Fruit fly (Drosophila melanogaster) whole organism, prepupa: ENCODE data around the gene CG14196.

Source experiments
- CG10669 ChIP-seq: fragments of 200-800 bp; sonication (Bioruptor generic); optimal IDR thresholded peaks from 3 replicates; lab custom pipeline; 2018; ENCODE audit warnings: missing biosample characterization, mild to moderate bottlenecking, missing genetic modification characterization, moderate library complexity
- CG11902 ChIP-seq: fragments of 200-800 bp; sonication (Bioruptor generic); optimal IDR thresholded peaks from 3 replicates; lab custom pipeline; 2016; ENCODE audit warnings: missing biosample characterization, missing genetic modification characterization
- CG16779 ChIP-seq: fragments of 200-800 bp; sonication (Bioruptor generic); optimal IDR thresholded peaks from 3 replicates; lab custom pipeline; 2017; ENCODE audit warnings: missing biosample characterization, mild to moderate bottlenecking, missing genetic modification characterization
- CG6808 ChIP-seq: fragments of 200-800 bp; sonication (Bioruptor generic); optimal IDR thresholded peaks from 3 replicates; lab custom pipeline; 2017; ENCODE audit warnings: missing biosample characterization, missing genetic modification characterization, mild to moderate bottlenecking, moderate library complexity, missing genetic modification reagents
- Hr39 ChIP-seq: fragments of 200-800 bp; sonication (Bioruptor generic); optimal IDR thresholded peaks from 2 replicates; lab custom pipeline; 2016; ENCODE audit warnings: missing biosample characterization, missing genetic modification characterization
- Lpt ChIP-seq: fragments of 200-800 bp; sonication (Bioruptor generic); optimal IDR thresholded peaks from 3 replicates; lab custom pipeline; 2016; ENCODE audit warnings: missing biosample characterization, missing genetic modification characterization
- Smox ChIP-seq: fragments of 200-800 bp; sonication (Bioruptor generic); optimal IDR thresholded peaks from 3 replicates; lab custom pipeline; 2016; ENCODE audit warnings: missing biosample characterization, missing genetic modification characterization
- dsx ChIP-seq: fragments of 200-800 bp; optimal IDR thresholded peaks from 3 replicates; lab custom pipeline; 2019; ENCODE audit warnings: missing biosample characterization, mild to moderate bottlenecking, missing genetic modification characterization, moderate library complexity; ENCODE audit not compliant: poor library complexity, severe bottlenecking
- eg ChIP-seq: fragments of 200-800 bp; sonication (Bioruptor generic); IDR thresholded peaks from 3 replicates; pipeline ENCODE4 v1.3.6; 2022; ENCODE audit warnings: missing biosample characterization, missing genetic modification characterization
- vri ChIP-seq: fragments of 200-800 bp; sonication (Bioruptor generic); optimal IDR thresholded peaks from 3 replicates; lab custom pipeline; 2016; ENCODE audit warnings: missing biosample characterization, mild to moderate bottlenecking, missing genetic modification characterization

dm6 chrX:19220963-19221572, 20.6 kb downstream of the CG14196 start:
- TF ChIP-seq eg (GFP tag; lab: Robert Waterston, UW) (no peak), Hr39 (no peak), CG11902 (GFP tag; lab: Kevin White, UChicago) (no peak), Lpt (GFP tag; lab: Kevin White, UChicago) (no peak), CG10669 (GFP tag; lab: Kevin White, UChicago) (no peak), Smox (no peak), vri (GFP tag; lab: Kevin White, UChicago) (no peak), CG16779 (no peak), CG6808 (GFP tag; lab: Kevin White, UChicago) (no peak), dsx (GFP tag; lab: Kevin White, UChicago) (no peak)
